Fruit fly (Drosophila melanogaster) whole organism, wandering third instar larva: ENCODE data around the gene Shmt.
A peak's percentile ranks its signal among the peaks of the same experiment; 100 is the strongest.

Experiments
- Abd-B ChIP-seq: fragments of >200 bp; optimal IDR thresholded peaks from 2 replicates; lab custom pipeline; 2017; ENCODE audit warnings: missing biosample characterization, missing genetic modification characterization
- CG9705 ChIP-seq: fragments of 200-800 bp; sonication (Bioruptor generic); optimal IDR thresholded peaks from 2 replicates; lab custom pipeline; 2018; ENCODE audit warnings: missing biosample characterization, mild to moderate bottlenecking, missing genetic modification characterization
- CrebA ChIP-seq: fragments of 200-800 bp; sonication (Bioruptor generic); optimal IDR thresholded peaks from 2 replicates; lab custom pipeline; 2016; ENCODE audit warnings: missing biosample characterization, mild to moderate bottlenecking, missing genetic modification characterization, borderline replicate concordance
- Dfd ChIP-seq: fragments of >200 bp; optimal IDR thresholded peaks from 2 replicates; lab custom pipeline; 2017; ENCODE audit warnings: missing biosample characterization, missing genetic modification characterization
- GATAd ChIP-seq: sonication (Bioruptor generic); optimal IDR thresholded peaks from 2 replicates; lab custom pipeline; 2016; ENCODE audit warnings: missing biosample characterization, missing genetic modification characterization
- HLH106 ChIP-seq: fragments of 200-800 bp; optimal IDR thresholded peaks from 3 replicates; lab custom pipeline; 2019; ENCODE audit warnings: missing biosample characterization, mild to moderate bottlenecking, missing genetic modification characterization, moderate library complexity
- Hr83 ChIP-seq: fragments of 200-300 bp; sonication (Bioruptor generic); optimal IDR thresholded peaks from 2 replicates; lab custom pipeline; 2016; ENCODE audit warnings: missing biosample characterization, mild to moderate bottlenecking, missing genetic modification characterization, moderate library complexity; ENCODE audit not compliant: poor library complexity, severe bottlenecking
- Mio ChIP-seq: sonication (Bioruptor generic); optimal IDR thresholded peaks from 2 replicates; lab custom pipeline; 2016; ENCODE audit warnings: missing biosample characterization, missing genetic modification characterization
- N ChIP-seq: fragments of >200 bp; optimal IDR thresholded peaks from 2 replicates; lab custom pipeline; 2018; ENCODE audit warnings: missing biosample characterization, missing external identifiers, missing genetic modification characterization
- OdsH ChIP-seq: fragments of 200-800 bp; sonication (Bioruptor generic); optimal IDR thresholded peaks from 2 replicates; lab custom pipeline; 2016; ENCODE audit warnings: missing biosample characterization, mild to moderate bottlenecking, missing genetic modification characterization
- Rel ChIP-seq, 2 experiments: fragments of 200-800 bp; sonication (Bioruptor generic) in 1 of 2; optimal IDR thresholded peaks; 2 replicates in 1 of 2; 3 replicates in 1 of 2; lab custom pipeline; 2016 to 2019; ENCODE audit warnings: mild to moderate bottlenecking in 2 of 2, missing biosample characterization in 2 of 2, missing genetic modification characterization in 2 of 2, moderate library complexity in 1 of 2
- Sp1 ChIP-seq: fragments of 200-800 bp; sonication (Bioruptor generic); optimal IDR thresholded peaks from 3 replicates; lab custom pipeline; 2019; ENCODE audit warnings: missing biosample characterization, mild to moderate bottlenecking, missing genetic modification characterization, moderate library complexity
- Vsx2 ChIP-seq: fragments of 200-300, 225-300 bp; sonication (Bioruptor generic); optimal IDR thresholded peaks from 2 replicates; lab custom pipeline; 2018; ENCODE audit warnings: missing biosample characterization, missing genetic modification characterization; ENCODE audit not compliant: partially characterized antibody
- br ChIP-seq: fragments of 200-800 bp; sonication (Bioruptor generic); optimal IDR thresholded peaks from 2 replicates; lab custom pipeline; 2016; ENCODE audit warnings: missing biosample characterization, missing genetic modification characterization
- brk ChIP-seq: fragments of 200-800 bp; sonication (Bioruptor generic); optimal IDR thresholded peaks from 2 replicates; lab custom pipeline; 2016; ENCODE audit warnings: missing biosample characterization, mild to moderate bottlenecking, missing genetic modification characterization
- dl ChIP-seq, 2 experiments: fragments of 175-275, 200-275 bp in 1 of 2; fragments of 200-275 bp in 1 of 2; sonication (Bioruptor generic); optimal IDR thresholded peaks; lab custom pipeline; 2018; ENCODE audit warnings: mild to moderate bottlenecking in 2 of 2, missing biosample characterization in 2 of 2, missing genetic modification characterization in 2 of 2, moderate library complexity in 2 of 2; ENCODE audit not compliant: partially characterized antibody in 2 of 2, insufficient read depth in 1 of 2
- dsf ChIP-seq: sonication (Bioruptor generic); optimal IDR thresholded peaks from 2 replicates; lab custom pipeline; 2016; ENCODE audit warnings: missing biosample characterization, missing genetic modification characterization, borderline replicate concordance
- ey ChIP-seq: fragments of 200-800 bp; sonication (Bioruptor generic); optimal IDR thresholded peaks from 2 replicates; lab custom pipeline; 2016; ENCODE audit warnings: missing biosample characterization, missing genetic modification characterization
- foxo ChIP-seq, 2 experiments: fragments of 200-800 bp; sonication (Bioruptor generic); optimal IDR thresholded peaks; 2 replicates in 1 of 2; 3 replicates in 1 of 2; lab custom pipeline; 2016 to 2017; ENCODE audit warnings: missing biosample characterization in 2 of 2, missing genetic modification characterization in 2 of 2
- fru ChIP-seq: fragments of 200-800 bp; sonication (Bioruptor generic); optimal IDR thresholded peaks from 3 replicates; lab custom pipeline; 2016; ENCODE audit warnings: missing biosample characterization, mild to moderate bottlenecking, missing genetic modification characterization
- h ChIP-seq: fragments of 200-800 bp; sonication (Bioruptor generic); optimal IDR thresholded peaks from 3 replicates; lab custom pipeline; 2016; ENCODE audit warnings: missing biosample characterization, mild to moderate bottlenecking, missing genetic modification characterization
- jim ChIP-seq: fragments of 175-275, 200-325 bp; sonication (Bioruptor generic); optimal IDR thresholded peaks from 2 replicates; lab custom pipeline; 2016; ENCODE audit warnings: missing biosample characterization, mild to moderate bottlenecking, missing genetic modification characterization
- lola ChIP-seq: fragments of >200 bp; optimal IDR thresholded peaks from 2 replicates; lab custom pipeline; 2017; ENCODE audit warnings: missing biosample characterization, missing genetic modification characterization
- rgr ChIP-seq: fragments of 200-800 bp; sonication (Bioruptor generic); optimal IDR thresholded peaks from 3 replicates; lab custom pipeline; 2016; ENCODE audit warnings: missing biosample characterization, mild to moderate bottlenecking, missing genetic modification characterization
- sv ChIP-seq: fragments of 200-800 bp; sonication (Bioruptor generic); optimal IDR thresholded peaks from 3 replicates; lab custom pipeline; 2016; ENCODE audit warnings: missing biosample characterization, missing genetic modification characterization

Gene Shmt

DNA sequence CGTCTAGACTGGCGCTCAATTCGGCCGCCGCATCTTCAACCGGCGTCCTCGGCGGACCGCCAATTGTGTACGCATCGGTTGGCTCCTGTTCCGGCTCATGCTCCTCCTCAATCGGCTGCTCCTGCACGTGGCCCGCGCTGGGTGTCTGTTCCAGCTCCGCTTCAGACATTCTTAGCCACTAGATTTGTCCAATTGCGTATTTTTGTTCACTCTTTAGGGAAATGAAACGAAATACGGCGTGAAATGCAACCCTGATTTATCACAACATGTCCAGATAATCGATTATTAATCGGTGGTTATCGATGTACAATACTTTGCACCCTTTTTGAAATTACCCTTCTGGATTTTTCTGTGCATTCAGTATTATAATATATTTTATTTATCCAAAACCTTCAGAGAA, 40.0 kb downstream of the Shmt start, which contains the start of gene mof:
TSS of gene mof (minus strand) at position 270 of the 400 bp plus-strand sequence.
- TF ChIP-seq Vsx2 (GFP tag; lab: Kevin White, UChicago) (no peak), h (GFP tag; lab: Kevin White, UChicago) (no peak), Dfd (no peak), Mio (no peak), jim (GFP tag; lab: Kevin White, UChicago) (no peak), Rel (GFP tag; optimal IDR thresholded peaks at IDR 0.05; lab: Kevin White, UChicago) (no peak), Rel (tag; optimal IDR thresholded peaks at IDR 0.05; lab: Kevin White, UChicago) (no peak)

DNA sequence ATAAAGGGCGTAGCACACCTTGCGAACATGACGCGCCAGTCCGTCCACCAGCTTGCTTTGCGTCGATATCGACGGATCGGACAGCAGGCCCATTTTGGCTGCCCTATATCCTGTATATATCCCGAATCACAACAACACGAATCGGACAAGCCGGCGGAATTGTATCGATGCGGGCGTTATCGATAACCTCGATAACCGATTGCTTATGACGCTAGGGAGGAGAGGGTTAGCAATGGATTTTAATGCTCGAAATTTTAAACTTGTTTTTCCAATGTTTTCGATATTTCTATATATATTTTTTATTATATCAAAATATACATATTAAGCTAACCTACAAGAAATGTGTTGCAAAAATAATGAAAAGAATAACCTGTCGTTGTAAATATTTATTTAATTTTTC, 43.4 kb downstream of the Shmt start, which contains the start of gene GAA1:
TSS of gene GAA1 (minus strand) at position 194 of the 400 bp plus-strand sequence.
- TF ChIP-seq fru (GFP tag; lab: Kevin White, UChicago) (no peak), Mio (no peak), HLH106 (tag; lab: Kevin White, UChicago) (peak; percentile 17)

DNA sequence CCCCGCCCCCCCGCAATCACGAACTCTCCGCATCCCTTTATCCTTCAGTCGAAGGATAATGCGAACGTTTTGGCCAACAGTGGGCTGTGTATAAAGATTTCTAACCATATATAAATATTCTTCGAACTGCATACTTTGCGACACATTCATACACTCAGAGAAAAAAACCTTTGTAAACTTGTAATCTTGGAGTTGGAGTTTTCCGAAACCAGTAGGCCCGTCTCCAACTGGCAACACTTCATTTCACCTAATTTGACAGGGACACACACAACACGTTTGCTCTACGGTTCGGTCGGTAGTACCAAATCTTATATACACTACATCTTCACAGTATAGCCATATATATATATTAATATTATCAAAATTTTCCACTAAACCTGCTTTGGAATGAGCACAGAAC, 47.8 kb downstream of the Shmt start, which contains the start of gene CG15764:
TSS of gene CG15764 (plus strand) at position 301 of the 400 bp plus-strand sequence.
- TF ChIP-seq dl (GFP tag; optimal IDR thresholded peaks at IDR 0.05; lab: Kevin White, UChicago; ENCODE audit: insufficient read depth in 1 of 2, partially characterized antibody in 2 of 2) (no peak), GATAd (GFP tag; lab: Kevin White, UChicago) (no peak), OdsH (GFP tag; lab: Kevin White, UChicago) (no peak), Abd-B (no peak), CG9705 (GFP tag; lab: Kevin White, UChicago) (no peak)

DNA sequence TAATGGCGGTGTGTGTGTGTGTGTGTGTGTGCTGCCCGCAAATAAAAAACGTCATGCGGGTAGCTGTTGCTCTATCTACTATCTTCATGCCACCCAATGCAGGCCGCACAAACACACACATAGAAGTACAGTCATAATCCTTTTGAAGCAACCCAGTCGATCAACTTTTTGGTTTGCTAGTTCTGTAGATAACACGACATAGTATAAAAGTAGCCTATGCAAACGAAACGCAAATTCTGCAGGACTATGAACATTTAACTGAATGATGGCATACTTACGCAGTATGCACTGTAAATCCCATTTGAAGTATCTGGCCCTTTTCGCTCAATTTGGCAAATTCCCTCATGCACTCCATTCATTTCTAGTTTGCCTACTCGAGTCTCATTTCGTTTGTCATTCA, 50.5 kb downstream of the Shmt start:
- TF ChIP-seq lola (GFP tag; lab: Kevin White, UChicago) = no peak
- TF ChIP-seq foxo (GFP tag; optimal IDR thresholded peaks at IDR 0.05; lab: Kevin White, UChicago) = no peak
- TF ChIP-seq ey = no peak
- TF ChIP-seq rgr (GFP tag; lab: Kevin White, UChicago) = no peak
- TF ChIP-seq Hr83 (GFP tag; lab: Kevin White, UChicago) = no peak
- no peak for TF ChIP-seq br (GFP tag; lab: Kevin White, UChicago)
- no peak for TF ChIP-seq Vsx2 (GFP tag; lab: Kevin White, UChicago)
- TF ChIP-seq CrebA = no peak
- TF ChIP-seq GATAd (GFP tag; lab: Kevin White, UChicago) = no peak
- TF ChIP-seq dl (GFP tag; optimal IDR thresholded peaks at IDR 0.05; lab: Kevin White, UChicago; ENCODE audit: insufficient read depth in 1 of 2, partially characterized antibody in 2 of 2) = no peak

DNA sequence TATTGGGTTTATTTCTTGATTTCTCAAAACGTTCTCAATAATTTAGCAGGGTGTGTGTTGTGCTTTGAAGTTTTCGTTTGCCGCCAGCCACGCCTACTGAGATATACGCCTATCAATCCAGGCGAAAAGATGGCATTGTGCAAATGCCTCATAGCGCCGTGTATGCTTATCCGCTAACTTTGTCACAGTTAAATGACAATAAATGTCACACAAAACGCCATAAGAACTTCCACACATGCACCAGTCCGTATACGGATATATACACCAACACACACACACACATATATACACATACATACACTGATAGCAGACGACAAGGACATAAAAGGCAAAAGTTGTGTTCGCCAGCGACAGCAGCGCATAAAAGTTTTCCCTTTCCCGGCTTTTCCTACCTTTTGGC, 51.5 kb downstream of the Shmt start, which contains the start of gene CG43137:
TSS of gene CG43137 (minus strand) at position 101 of the 400 bp plus-strand sequence.
- TF ChIP-seq brk = no peak
- no peak for TF ChIP-seq Mio
- no peak for TF ChIP-seq Dfd
- no peak for TF ChIP-seq sv (GFP tag; lab: Kevin White, UChicago)
- TF ChIP-seq rgr (GFP tag; lab: Kevin White, UChicago) = no peak
- TF ChIP-seq N (GFP tag; lab: Kevin White, UChicago) = no peak
- no peak for TF ChIP-seq dsf (GFP tag; lab: Kevin White, UChicago)
- TF ChIP-seq dl (GFP tag; optimal IDR thresholded peaks at IDR 0.05; lab: Kevin White, UChicago; ENCODE audit: insufficient read depth in 1 of 2, partially characterized antibody in 2 of 2) = no peak
- TF ChIP-seq Abd-B = no peak
- TF ChIP-seq Sp1 = no peak
- TF ChIP-seq OdsH (GFP tag; lab: Kevin White, UChicago) = no peak
